Fruit fly (Drosophila melanogaster): ENCODE results near the gene PGRP-SB1.

PGRP-SB1 gene

dm6 chr3L:16711430-16712228, 16.2 kb downstream of the PGRP-SB1 start, which contains the start of the genes CG43954, Lasp and Dab (continued):
- TF ChIP-seq zfh1 (GFP tag; IDR thresholded peaks at IDR 0.05) (peak; percentile 21; the same call in 1 of the 3 replicates), pan (optimal IDR thresholded peaks at IDR 0.05) (no peak), pan (GFP tag; optimal IDR thresholded peaks at IDR 0.05 in 1 of 2, IDR thresholded peaks at IDR 0.05 in 1 of 2) (peak in 1 of 2 experiments; percentile 51), org-1 (GFP tag; optimal IDR thresholded peaks at IDR 0.05) (peak; percentile 41), BEAF-32 (GFP tag; optimal IDR thresholded peaks at IDR 0.05) (peak; percentile 65), CG9437 (GFP tag; optimal IDR thresholded peaks at IDR 0.05) (no peak), ssp (GFP tag; IDR thresholded peaks at IDR 0.05) (no peak), fu2 (GFP tag; optimal IDR thresholded peaks at IDR 0.05) (no peak), al (GFP tag; IDR thresholded peaks at IDR 0.05) (no peak), CG6254 (GFP tag; optimal IDR thresholded peaks at IDR 0.05) (peak; percentile 99), nau (GFP tag; optimal IDR thresholded peaks at IDR 0.05) (peak; percentile 36), nmo (GFP tag; optimal IDR thresholded peaks at IDR 0.05) (peak; percentile 51), vnd (GFP tag; IDR thresholded peaks at IDR 0.05; ENCODE audit: partially characterized antibody) (no peak), tin (GFP tag; optimal IDR thresholded peaks at IDR 0.05) (peak; percentile 29), gsb (GFP tag; IDR thresholded peaks at IDR 0.05) (no peak), Hand (GFP tag; optimal IDR thresholded peaks at IDR 0.05) (no peak), Hr3 (GFP tag; optimal IDR thresholded peaks at IDR 0.05) (no peak), Dip2 (GFP tag; IDR thresholded peaks at IDR 0.05) (no peak), sisA (GFP tag; IDR thresholded peaks at IDR 0.05) (no peak), CG17328 (GFP tag; IDR thresholded peaks at IDR 0.05) (peak; percentile 59), pum (GFP tag; optimal IDR thresholded peaks at IDR 0.05) (no peak), CG32767 (GFP tag; IDR thresholded peaks at IDR 0.05) (no peak), chm (GFP tag; IDR thresholded peaks at IDR 0.05) (peak; percentile 84), zf30C (GFP tag; optimal IDR thresholded peaks at IDR 0.05) (peak; percentile 37), CG5180 (GFP tag; optimal IDR thresholded peaks at IDR 0.05) (no peak), mirr (GFP tag; optimal IDR thresholded peaks at IDR 0.05) (peak; percentile 61), ara (GFP tag; IDR thresholded peaks at IDR 0.05) (no peak), CG18764 (GFP tag; optimal IDR thresholded peaks at IDR 0.05) (no peak), CG14441 (GFP tag; IDR thresholded peaks at IDR 0.05) (no peak), Oli (tag; optimal IDR thresholded peaks at IDR 0.05) (no peak), fd96Cb (tag; optimal IDR thresholded peaks at IDR 0.05) (no peak), CG9797 (GFP tag; optimal IDR thresholded peaks at IDR 0.05) (peak; percentile 97), slou (GFP tag; optimal IDR thresholded peaks at IDR 0.05) (no peak), Awh (GFP tag; IDR thresholded peaks at IDR 0.05) (peak; percentile 9; the same call in 1 of the 2 replicates), CHES-1-like (GFP tag; optimal IDR thresholded peaks at IDR 0.05) (no peak), corto (GFP tag; optimal IDR thresholded peaks at IDR 0.05) (no peak), crp (GFP tag; optimal IDR thresholded peaks at IDR 0.05) (peak in 1 of 2 experiments; percentile 68), Sin3A (optimal IDR thresholded peaks at IDR 0.05) (peak; percentile 85), CG7357 (GFP tag; IDR thresholded peaks at IDR 0.05) (no peak), CG10147 (GFP tag; optimal IDR thresholded peaks at IDR 0.05) (peak; percentile 3), lov (optimal IDR thresholded peaks at IDR 0.05) (no peak), lov (GFP tag; IDR thresholded peaks at IDR 0.05) (0 out of 3 replicates have a peak, but pooled peaks have one; percentile 40), nerfin-2 (GFP tag; IDR thresholded peaks at IDR 0.05; ENCODE audit: partially characterized antibody) (peak; percentile 69), esg (GFP tag; conservative IDR thresholded peaks at IDR 0.05) (no peak), CG8388 (GFP tag; optimal IDR thresholded peaks at IDR 0.05) (no peak), tap (tag; optimal IDR thresholded peaks at IDR 0.05) (no peak), ase (GFP tag; IDR thresholded peaks at IDR 0.05) (no peak), CG15269 (tag; optimal IDR thresholded peaks at IDR 0.05) (peak; percentile 47), tll (GFP tag; optimal IDR thresholded peaks at IDR 0.05) (no peak), lmd (GFP tag; IDR thresholded peaks at IDR 0.05) (no peak)

Data from whole organism, embryonic.